Worm (Caenorhabditis elegans) whole organism, L3 larva: ENCODE results near the gene glct-6.

Experiments
- ZK546.5 ChIP-seq: sonication (generic microtip); optimal IDR thresholded peaks from 2 replicates; lab custom pipeline; 2017; ENCODE audit warnings: missing biosample characterization, missing genetic modification characterization
- aly-2 ChIP-seq: fragments of 150-350 bp; optimal IDR thresholded peaks from 2 replicates; lab custom pipeline; 2014; ENCODE audit warnings: missing biosample characterization, missing genetic modification characterization
- ama-1 ChIP-seq: fragments of 150-350 bp; optimal IDR thresholded peaks from 2 replicates; lab custom pipeline; 2018
- ceh-28 ChIP-seq: fragments of 150-350 bp; optimal IDR thresholded peaks from 2 replicates; lab custom pipeline; 2014; ENCODE audit warnings: missing biosample characterization, missing genetic modification reagents, missing genetic modification characterization
- ceh-82 ChIP-seq: fragments of 150-350 bp; optimal IDR thresholded peaks from 2 replicates; lab custom pipeline; 2014; ENCODE audit warnings: missing biosample characterization, missing genetic modification characterization
- ceh-9 ChIP-seq: sonication (generic microtip); optimal IDR thresholded peaks from 2 replicates; lab custom pipeline; 2018; ENCODE audit warnings: missing biosample characterization, missing genetic modification characterization
- daf-12 ChIP-seq: fragments of 150-350 bp; optimal IDR thresholded peaks from 2 replicates; lab custom pipeline; 2014; ENCODE audit warnings: missing biosample characterization, missing genetic modification reagents, missing genetic modification characterization
- egl-27 ChIP-seq: sonication (generic microtip); optimal IDR thresholded peaks from 4 replicates; lab custom pipeline; 2017; ENCODE audit warnings: missing biosample characterization, missing genetic modification reagents, missing genetic modification characterization
- egl-5 ChIP-seq: fragments of 150-350 bp; optimal IDR thresholded peaks from 2 replicates; lab custom pipeline; 2017; ENCODE audit warnings: missing biosample characterization, missing genetic modification reagents, missing genetic modification characterization, inconsistent platforms
- elt-2 ChIP-seq: sonication (generic microtip); optimal IDR thresholded peaks from 2 replicates; lab custom pipeline; 2016; ENCODE audit warnings: missing genetic modification reagents, mild to moderate bottlenecking, missing genetic modification characterization, missing compliant biosample characterization
- elt-3 ChIP-seq, 3 experiments: fragments of 150-350 bp in 1 of 3; sonication (generic microtip) in 2 of 3; optimal IDR thresholded peaks; 2 replicates in 2 of 3; 4 replicates in 1 of 3; lab custom pipeline; 2014 to 2017; ENCODE audit warnings: missing biosample characterization in 3 of 3, missing genetic modification characterization in 3 of 3
- fkh-2 ChIP-seq: fragments of 150-350 bp; optimal IDR thresholded peaks from 2 replicates; lab custom pipeline; 2014; ENCODE audit warnings: missing biosample characterization, missing genetic modification reagents, missing genetic modification characterization
- hmg-11 ChIP-seq: sonication (generic microtip); optimal IDR thresholded peaks from 2 replicates; lab custom pipeline; 2016; ENCODE audit warnings: missing genetic modification characterization, missing compliant biosample characterization
- lin-15B ChIP-seq: fragments of 150-350 bp; optimal IDR thresholded peaks from 2 replicates; lab custom pipeline; 2014; ENCODE audit warnings: missing biosample characterization, missing genetic modification characterization
- lsy-12 ChIP-seq: sonication (generic microtip); optimal IDR thresholded peaks from 2 replicates; lab custom pipeline; 2016; ENCODE audit warnings: mild to moderate bottlenecking, missing genetic modification characterization, missing compliant biosample characterization
- mdl-1 ChIP-seq: fragments of 150-350 bp; optimal IDR thresholded peaks from 2 replicates; lab custom pipeline; 2014; ENCODE audit warnings: missing biosample characterization, missing genetic modification characterization
- nhr-11 ChIP-seq: fragments of 150-350 bp; optimal IDR thresholded peaks from 2 replicates; lab custom pipeline; 2014; ENCODE audit warnings: missing biosample characterization, missing genetic modification characterization
- nhr-23 ChIP-seq: fragments of 150-350 bp; optimal IDR thresholded peaks from 2 replicates; lab custom pipeline; 2014; ENCODE audit warnings: missing biosample characterization, missing genetic modification reagents, missing genetic modification characterization
- nhr-237 ChIP-seq: fragments of 150-350 bp; optimal IDR thresholded peaks from 2 replicates; lab custom pipeline; 2014; ENCODE audit warnings: missing biosample characterization, missing genetic modification characterization
- nhr-25 ChIP-seq: sonication (generic microtip); optimal IDR thresholded peaks from 2 replicates; lab custom pipeline; 2017; ENCODE audit warnings: missing biosample characterization, missing genetic modification characterization
- nhr-28 ChIP-seq: fragments of 150-350 bp; optimal IDR thresholded peaks from 2 replicates; lab custom pipeline; 2014; ENCODE audit warnings: missing biosample characterization, missing genetic modification characterization
- nhr-43 ChIP-seq: sonication (generic microtip); optimal IDR thresholded peaks from 2 replicates; lab custom pipeline; 2016; ENCODE audit warnings: mild to moderate bottlenecking, missing genetic modification characterization, missing compliant biosample characterization; ENCODE audit not compliant: poor library complexity, severe bottlenecking
- nhr-67 ChIP-seq: fragments of 150-350 bp; optimal IDR thresholded peaks from 2 replicates; lab custom pipeline; 2014; ENCODE audit warnings: missing biosample characterization, missing genetic modification characterization
- nhr-76 ChIP-seq: fragments of 150-350 bp; sonication (generic microtip); optimal IDR thresholded peaks from 5 replicates; lab custom pipeline; 2014; ENCODE audit warnings: missing biosample characterization, missing genetic modification characterization
- nhr-77 ChIP-seq: fragments of 150-350 bp; optimal IDR thresholded peaks from 2 replicates; lab custom pipeline; 2014; ENCODE audit warnings: missing biosample characterization, missing genetic modification characterization
- pha-4 ChIP-seq: fragments of 150-350 bp; optimal IDR thresholded peaks from 2 replicates; lab custom pipeline; 2014; ENCODE audit warnings: missing biosample characterization, missing genetic modification reagents, missing genetic modification characterization
- pqm-1 ChIP-seq: fragments of 150-350 bp; optimal IDR thresholded peaks from 2 replicates; lab custom pipeline; 2017; ENCODE audit warnings: missing biosample characterization, missing genetic modification characterization, inconsistent platforms
- skn-1 ChIP-seq: fragments of 150-350 bp; optimal IDR thresholded peaks from 2 replicates; lab custom pipeline; 2014; ENCODE audit warnings: missing biosample characterization, missing genetic modification characterization
- snpc-4 ChIP-seq: fragments of 150-350 bp; optimal IDR thresholded peaks from 2 replicates; lab custom pipeline; 2014; ENCODE audit warnings: missing biosample characterization, missing genetic modification characterization
- unc-39 ChIP-seq: sonication (generic microtip); optimal IDR thresholded peaks from 4 replicates; lab custom pipeline; 2017; ENCODE audit warnings: missing biosample characterization, missing genetic modification characterization
- unc-62 ChIP-seq: fragments of 150-350 bp; sonication (generic microtip); optimal IDR thresholded peaks from 4 replicates; lab custom pipeline; 2014; ENCODE audit warnings: missing biosample characterization, missing genetic modification reagents, missing genetic modification characterization

The glct-6 gene

ce11 chrIV:3743748-3744147 is 40.3 kb upstream of the glct-6 start, which contains the start of gene siah-1:
Gene siah-1, plus strand, starts transcription at chrIV:3744048.
- TF ChIP-seq nhr-25 (tag; lab: Kevin White, UChicago) (no peak), elt-2 (tag; lab: Kevin White, UChicago) (peak; percentile 25), pqm-1 (peak; percentile 22)

ce11 chrIV:3745806-3746205 is 38.2 kb upstream of the glct-6 start:
- no peak for TF ChIP-seq nhr-11 (tag; lab: Kevin White, UChicago)
- TF ChIP-seq lsy-12 (tag; lab: Kevin White, UChicago), result no peak
- no peak for TF ChIP-seq daf-12 (tag; lab: Kevin White, UChicago)
- TF ChIP-seq skn-1, result no peak
- no peak for TF ChIP-seq nhr-28 (tag; lab: Kevin White, UChicago)
- no peak for TF ChIP-seq mdl-1 (tag; lab: Kevin White, UChicago)

ce11 chrIV:3751001-3751400 is 33.0 kb upstream of the glct-6 start, which contains the start of gene ugt-45:
Gene ugt-45, minus strand, starts transcription at chrIV:3751101.
- no peak for TF ChIP-seq pha-4 (tag; lab: Kevin White, UChicago)
- no peak for TF ChIP-seq ZK546.5 (tag; lab: Kevin White, UChicago)
- TF ChIP-seq snpc-4 (tag; lab: Kevin White, UChicago), result no peak
- no peak for TF ChIP-seq skn-1
- no peak for TF ChIP-seq egl-27 (tag; lab: Kevin White, UChicago)
- TF ChIP-seq nhr-43, result no peak
- TF ChIP-seq aly-2 (tag; lab: Kevin White, UChicago), result no peak
- no peak for TF ChIP-seq nhr-67 (tag; lab: Kevin White, UChicago)
- TF ChIP-seq nhr-76 (tag; lab: Kevin White, UChicago), result no peak
- TF ChIP-seq nhr-23 (tag; lab: Kevin White, UChicago), result no peak
- no peak for TF ChIP-seq ceh-9
- no peak for TF ChIP-seq nhr-77
- no peak for TF ChIP-seq mdl-1 (tag; lab: Kevin White, UChicago)
- no peak for TF ChIP-seq fkh-2 (tag; lab: Kevin White, UChicago)
- TF ChIP-seq ceh-82 (tag; lab: Kevin White, UChicago), result no peak
- no peak for TF ChIP-seq egl-5
- no peak for TF ChIP-seq ama-1 (lab: Kevin White, UChicago)
- no peak for TF ChIP-seq nhr-25 (tag; lab: Kevin White, UChicago)

ce11 chrIV:3752276-3752675 is 31.7 kb upstream of the glct-6 start:
- TF ChIP-seq snpc-4 (tag; lab: Kevin White, UChicago) (no peak), aly-2 (tag; lab: Kevin White, UChicago) (no peak), unc-39 (tag; lab: Kevin White, UChicago) (no peak), unc-62 (GFP tag; lab: Kevin White, UChicago) (no peak), ceh-28 (tag; lab: Kevin White, UChicago) (no peak), nhr-237 (tag; lab: Kevin White, UChicago) (no peak), elt-3 (tag; optimal IDR thresholded peaks at IDR 0.05; lab: Kevin White, UChicago) (no peak), lin-15B (tag; lab: Kevin White, UChicago) (no peak), skn-1 (no peak), lsy-12 (tag; lab: Kevin White, UChicago) (no peak), nhr-76 (tag; lab: Kevin White, UChicago) (no peak), fkh-2 (tag; lab: Kevin White, UChicago) (no peak), egl-27 (tag; lab: Kevin White, UChicago) (no peak), nhr-28 (tag; lab: Kevin White, UChicago) (no peak), hmg-11 (no peak)

ce11 chrIV:3755355-3755754 is 28.7 kb upstream of the glct-6 start, which contains the start of gene Y37E11AR.7:
Gene Y37E11AR.7, minus strand, starts transcription at chrIV:3755455.
- TF ChIP-seq egl-5, result no peak

ce11 chrIV:3755921-3756320 is 28.1 kb upstream of the glct-6 start, which contains the start of gene best-20:
Gene best-20, plus strand, starts transcription at chrIV:3756221.
- no peak for TF ChIP-seq elt-3 (tag; optimal IDR thresholded peaks at IDR 0.05; lab: Kevin White, UChicago)
- TF ChIP-seq pqm-1, result no peak
- TF ChIP-seq ceh-82 (tag; lab: Kevin White, UChicago), result no peak
- TF ChIP-seq nhr-28 (tag; lab: Kevin White, UChicago), result no peak
